Worm (Caenorhabditis elegans) whole organism, L1 larva: Measurements from ENCODE around the gene vps-36.

Experiments used
- C34B4.2 ChIP-seq: sonication (generic microtip); optimal IDR thresholded peaks from 2 replicates; lab custom pipeline; 2017; ENCODE audit warnings: mild to moderate bottlenecking, missing genetic modification characterization, missing compliant biosample characterization
- aha-1 ChIP-seq: fragments of 150-350 bp; optimal IDR thresholded peaks from 2 replicates; lab custom pipeline; 2014; ENCODE audit warnings: missing biosample characterization, missing genetic modification characterization
- aly-2 ChIP-seq: fragments of 150-350 bp; optimal IDR thresholded peaks from 2 replicates; lab custom pipeline; 2014; ENCODE audit warnings: missing biosample characterization, missing genetic modification characterization
- ama-1 ChIP-seq: fragments of 150-350 bp; optimal IDR thresholded peaks from 2 replicates; lab custom pipeline; 2014
- ceh-8 ChIP-seq: fragments of 200-800 bp; sonication (Bioruptor generic); optimal IDR thresholded peaks from 2 replicates; lab custom pipeline; 2018; ENCODE audit warnings: mild to moderate bottlenecking, missing genetic modification characterization, moderate library complexity, missing compliant biosample characterization
- ceh-82 ChIP-seq, 3 experiments: fragments of 150-350 bp in 1 of 3; sonication (generic microtip) in 2 of 3; optimal IDR thresholded peaks; 2 replicates each; lab custom pipeline; 2014 to 2017; ENCODE audit warnings: missing biosample characterization in 3 of 3, missing genetic modification characterization in 3 of 3
- ceh-88 ChIP-seq: fragments of 200-800 bp; sonication (Bioruptor generic); IDR thresholded peaks from 2 replicates; pipeline ENCODE4 v1.3.6; 2022; ENCODE audit warnings: missing genetic modification characterization, missing compliant biosample characterization
- ces-1 ChIP-seq: fragments of 150-350 bp; optimal IDR thresholded peaks from 2 replicates; lab custom pipeline; 2014; ENCODE audit warnings: missing biosample characterization, missing genetic modification reagents, missing genetic modification characterization
- efl-1 ChIP-seq, 4 experiments: fragments of 150-350 bp; optimal IDR thresholded peaks in 3 of 4; peaks in 1 of 4; 1 replicate in 1 of 4; 2 replicates in 3 of 4; lab custom pipeline; 2014; ENCODE audit warnings: missing biosample characterization in 2 of 4, missing genetic modification characterization in 2 of 4, missing genetic modification reagents in 2 of 4
- efl-3 ChIP-seq: fragments of 200-800 bp; sonication (Bioruptor generic); optimal IDR thresholded peaks from 2 replicates; lab custom pipeline; 2018; ENCODE audit warnings: mild to moderate bottlenecking, missing genetic modification characterization, missing compliant biosample characterization
- egl-27 ChIP-seq, 2 experiments: fragments of 150-350 bp in 1 of 2; sonication (generic microtip); optimal IDR thresholded peaks; 3 replicates each; lab custom pipeline; 2017 to 2018; ENCODE audit warnings: missing biosample characterization in 2 of 2, missing genetic modification characterization in 2 of 2, missing genetic modification reagents in 2 of 2
- fkh-10 ChIP-seq: sonication (generic microtip); optimal IDR thresholded peaks from 2 replicates; lab custom pipeline; 2017; ENCODE audit warnings: missing biosample characterization, missing genetic modification reagents, missing genetic modification characterization
- fkh-4 ChIP-seq: sonication (generic microtip); optimal IDR thresholded peaks from 2 replicates; lab custom pipeline; 2016; ENCODE audit warnings: missing compliant biosample characterization, missing genetic modification characterization, borderline replicate concordance
- fkh-8 ChIP-seq: sonication (generic microtip); optimal IDR thresholded peaks from 2 replicates; lab custom pipeline; 2016; ENCODE audit warnings: mild to moderate bottlenecking, missing genetic modification characterization, missing compliant biosample characterization
- fos-1 ChIP-seq: fragments of 150-350 bp; optimal IDR thresholded peaks from 2 replicates; lab custom pipeline; 2014; ENCODE audit warnings: missing biosample characterization, missing genetic modification characterization
- hlh-17 ChIP-seq: fragments of 200-800 bp; sonication (Bioruptor generic); optimal IDR thresholded peaks from 2 replicates; lab custom pipeline; 2018; ENCODE audit warnings: missing genetic modification characterization, mild to moderate bottlenecking, missing compliant biosample characterization, moderate library complexity, borderline replicate concordance
- irx-1 ChIP-seq: sonication (generic microtip); optimal IDR thresholded peaks from 2 replicates; lab custom pipeline; 2016; ENCODE audit warnings: missing genetic modification characterization, missing compliant biosample characterization
- lin-13 ChIP-seq: fragments of 150-350 bp; optimal IDR thresholded peaks from 2 replicates; lab custom pipeline; 2014; ENCODE audit warnings: missing biosample characterization, missing genetic modification reagents, missing genetic modification characterization
- lin-14 ChIP-seq: fragments of 200-800 bp; sonication (Bioruptor generic); optimal IDR thresholded peaks from 2 replicates; lab custom pipeline; 2018; ENCODE audit warnings: mild to moderate bottlenecking, missing genetic modification characterization, moderate library complexity, missing compliant biosample characterization
- lin-15B ChIP-seq: fragments of 150-350 bp; sonication (generic microtip); optimal IDR thresholded peaks from 3 replicates; lab custom pipeline; 2014; ENCODE audit warnings: missing biosample characterization, missing genetic modification characterization
- lin-35 ChIP-seq, 2 experiments: fragments of 150-350 bp; optimal IDR thresholded peaks; 2 replicates each; lab custom pipeline; 2014; ENCODE audit warnings: missing biosample characterization in 2 of 2, missing genetic modification characterization in 2 of 2, missing genetic modification reagents in 2 of 2
- lir-3 ChIP-seq: sonication (generic microtip); optimal IDR thresholded peaks from 2 replicates; lab custom pipeline; 2016; ENCODE audit warnings: mild to moderate bottlenecking, missing genetic modification characterization, moderate library complexity, missing compliant biosample characterization; ENCODE audit not compliant: poor library complexity
- lsy-2 ChIP-seq, 2 experiments: fragments of 150-350 bp; optimal IDR thresholded peaks; 2 replicates each; lab custom pipeline; 2014; ENCODE audit warnings: missing biosample characterization in 2 of 2, missing genetic modification characterization in 2 of 2
- mab-9 ChIP-seq: fragments of 200-800 bp; sonication (Bioruptor generic); IDR thresholded peaks from 2 replicates; pipeline ENCODE4 v1.3.6; 2022; ENCODE audit warnings: missing genetic modification reagents, missing genetic modification characterization, missing compliant biosample characterization
- mdl-1 ChIP-seq, 2 experiments: fragments of 150-350 bp; optimal IDR thresholded peaks; 2 replicates each; lab custom pipeline; 2014 to 2017; ENCODE audit warnings: missing biosample characterization in 2 of 2, missing genetic modification characterization in 2 of 2, inconsistent platforms in 1 of 2
- mef-2 ChIP-seq: fragments of 150-350 bp; optimal IDR thresholded peaks from 2 replicates; lab custom pipeline; 2014; ENCODE audit warnings: missing biosample characterization, missing genetic modification characterization
- mep-1 ChIP-seq: fragments of 150-350 bp; optimal IDR thresholded peaks from 2 replicates; lab custom pipeline; 2014; ENCODE audit warnings: missing biosample characterization, missing genetic modification characterization
- nhr-11 ChIP-seq: fragments of 150-350 bp; optimal IDR thresholded peaks from 2 replicates; lab custom pipeline; 2014; ENCODE audit warnings: missing biosample characterization, missing genetic modification characterization
- nhr-12 ChIP-seq: sonication (generic microtip); optimal IDR thresholded peaks from 2 replicates; lab custom pipeline; 2017; ENCODE audit warnings: missing biosample characterization, missing genetic modification characterization
- nhr-19 ChIP-seq: fragments of 200-800 bp; sonication (Bioruptor generic); conservative IDR thresholded peaks from 2 replicates; pipeline ENCODE4 v1.3.6; 2022; ENCODE audit warnings: missing genetic modification characterization, missing compliant biosample characterization
- nhr-20 ChIP-seq: sonication (generic microtip); optimal IDR thresholded peaks from 2 replicates; lab custom pipeline; 2016; ENCODE audit warnings: mild to moderate bottlenecking, missing genetic modification characterization, missing compliant biosample characterization
- nhr-237 ChIP-seq: fragments of 150-350 bp; optimal IDR thresholded peaks from 2 replicates; lab custom pipeline; 2014; ENCODE audit warnings: missing biosample characterization, missing genetic modification characterization
- nhr-28 ChIP-seq: fragments of 150-350 bp; optimal IDR thresholded peaks from 2 replicates; lab custom pipeline; 2014; ENCODE audit warnings: missing biosample characterization, missing genetic modification characterization
- nhr-47 ChIP-seq: sonication (generic microtip); optimal IDR thresholded peaks from 2 replicates; lab custom pipeline; 2016; ENCODE audit warnings: mild to moderate bottlenecking, missing genetic modification characterization, moderate library complexity, missing compliant biosample characterization
- nhr-71 ChIP-seq: sonication (generic microtip); optimal IDR thresholded peaks from 2 replicates; lab custom pipeline; 2016; ENCODE audit warnings: mild to moderate bottlenecking, missing genetic modification characterization, moderate library complexity, missing compliant biosample characterization
- nhr-76 ChIP-seq: sonication (generic microtip); optimal IDR thresholded peaks from 2 replicates; lab custom pipeline; 2017; ENCODE audit warnings: missing biosample characterization, missing genetic modification characterization
- nhr-84 ChIP-seq: sonication (generic microtip); optimal IDR thresholded peaks from 2 replicates; lab custom pipeline; 2017; ENCODE audit warnings: missing biosample characterization, missing genetic modification characterization
- nhr-85 ChIP-seq: sonication (generic microtip); peaks from one replicate; lab custom pipeline; 2016; ENCODE audit warnings: missing genetic modification characterization, inconsistent platforms, missing compliant biosample characterization
- nhr-90 ChIP-seq: sonication (generic microtip); optimal IDR thresholded peaks from 2 replicates; lab custom pipeline; 2016; ENCODE audit warnings: mild to moderate bottlenecking, missing genetic modification characterization, missing compliant biosample characterization; ENCODE audit not compliant: poor library complexity
- pax-3 ChIP-seq: fragments of 200-800 bp; sonication (Bioruptor generic); optimal IDR thresholded peaks from 2 replicates; lab custom pipeline; 2018; ENCODE audit warnings: mild to moderate bottlenecking, missing genetic modification characterization, moderate library complexity, missing compliant biosample characterization
- skn-1 ChIP-seq: fragments of 150-350 bp; optimal IDR thresholded peaks from 2 replicates; lab custom pipeline; 2014; ENCODE audit warnings: missing biosample characterization, missing genetic modification characterization
- snu-23 ChIP-seq: sonication (generic microtip); optimal IDR thresholded peaks from 2 replicates; lab custom pipeline; 2016; ENCODE audit warnings: missing genetic modification characterization, missing compliant biosample characterization
- sox-4 ChIP-seq: sonication (generic microtip); optimal IDR thresholded peaks from 2 replicates; lab custom pipeline; 2016; ENCODE audit warnings: missing genetic modification characterization, missing compliant biosample characterization
- sptf-1 ChIP-seq: fragments of 150-350 bp; optimal IDR thresholded peaks from 2 replicates; lab custom pipeline; 2014; ENCODE audit warnings: missing biosample characterization, missing genetic modification characterization
- sup-37 ChIP-seq: fragments of 200-800 bp; sonication (Bioruptor generic); optimal IDR thresholded peaks from 2 replicates; lab custom pipeline; 2018; ENCODE audit warnings: mild to moderate bottlenecking, missing genetic modification characterization, missing compliant biosample characterization
- tlp-1 ChIP-seq: fragments of 150-350 bp; optimal IDR thresholded peaks from 2 replicates; lab custom pipeline; 2014; ENCODE audit warnings: missing biosample characterization, missing genetic modification characterization
- unc-30 ChIP-seq: sonication (generic microtip); optimal IDR thresholded peaks from 2 replicates; lab custom pipeline; 2017; ENCODE audit warnings: missing biosample characterization, missing genetic modification characterization
- zag-1 ChIP-seq: fragments of 150-350 bp; optimal IDR thresholded peaks from 2 replicates; lab custom pipeline; 2014; ENCODE audit warnings: missing biosample characterization, missing genetic modification characterization
- ztf-11 ChIP-seq, 2 experiments: sonication (generic microtip); optimal IDR thresholded peaks; 2 replicates each; lab custom pipeline; 2016 to 2017; ENCODE audit warnings: missing genetic modification characterization in 2 of 2, missing biosample characterization in 1 of 2, missing compliant biosample characterization in 1 of 2
- ztf-4 ChIP-seq: fragments of 150-350 bp; optimal IDR thresholded peaks from 2 replicates; lab custom pipeline; 2014; ENCODE audit warnings: missing biosample characterization, missing genetic modification characterization

Gene vps-36

DNA sequence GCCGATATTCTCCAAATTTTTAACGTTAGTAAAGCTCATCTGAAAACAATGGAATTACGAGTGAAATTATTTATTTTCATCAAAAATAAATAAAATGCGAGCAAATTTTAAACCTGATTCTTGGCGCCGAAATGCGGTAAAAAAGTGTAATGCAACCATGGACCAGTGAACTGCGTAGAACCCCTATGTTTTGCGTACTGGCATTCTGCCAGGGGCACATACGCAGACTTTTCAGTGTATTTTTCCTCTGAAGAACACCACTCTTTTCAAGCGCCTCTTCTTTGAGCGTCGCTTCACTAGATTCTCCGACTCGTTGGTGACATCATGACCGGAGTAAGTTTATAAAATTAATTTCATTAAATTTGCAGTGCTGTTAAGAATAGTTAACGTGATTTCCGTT, 5.0 kb upstream of the vps-36 start, which contains the start of the genes ctf-4 and eef-1G (continued):
- TF ChIP-seq ceh-82 (tag; optimal IDR thresholded peaks at IDR 0.05; lab: Kevin White, UChicago) (peak; percentile 88 to 98 (median 94)), nhr-19 (GFP tag; lab: Robert Waterston, UW) (peak; percentile 99), C34B4.2 (tag; lab: Kevin White, UChicago) (no peak), mef-2 (peak; percentile 48), irx-1 (peak; percentile 90), mab-9 (GFP tag; lab: Robert Waterston, UW) (peak; percentile 86), ceh-8 (peak; percentile 72), lir-3 (tag; lab: Kevin White, UChicago) (peak; percentile 81)

DNA sequence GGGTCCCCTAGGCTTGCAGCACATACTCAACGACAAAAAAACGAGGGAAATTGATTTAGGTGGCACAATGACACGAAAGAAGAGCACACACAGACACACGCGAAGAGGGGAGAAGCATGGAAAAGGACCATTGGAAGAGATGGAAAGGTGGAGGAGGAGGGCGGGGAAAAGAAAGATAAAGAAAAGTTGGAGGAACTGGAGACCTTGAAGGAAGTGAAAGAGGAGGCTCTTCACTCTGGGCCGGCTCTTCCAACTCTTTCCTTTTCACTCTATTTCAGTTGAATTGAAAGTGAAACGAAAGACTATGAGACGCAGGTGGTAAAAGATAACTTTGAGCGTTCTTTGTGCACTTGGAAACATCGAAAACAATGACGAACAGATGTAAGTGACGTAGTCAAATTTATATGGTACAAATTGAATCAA, 990 bp upstream of the vps-36 start:
- peak; percentile 46 to 61 for TF ChIP-seq lsy-2 (tag; optimal IDR thresholded peaks at IDR 0.05; lab: Kevin White, UChicago)
- TF ChIP-seq sox-4 (tag; lab: Kevin White, UChicago): no peak
- no peak for TF ChIP-seq mep-1
- no peak for TF ChIP-seq nhr-28 (tag; lab: Kevin White, UChicago)
- peak; percentile 59 for TF ChIP-seq lir-3 (tag; lab: Kevin White, UChicago)
- TF ChIP-seq fkh-4 (tag; lab: Kevin White, UChicago): peak; percentile 68
- TF ChIP-seq efl-1 (optimal IDR thresholded peaks at IDR 0.05; lab: Kevin White, UChicago): peak; percentile 26 to 49
- TF ChIP-seq efl-1 (GFP tag; optimal IDR thresholded peaks at IDR 0.05 in 1 of 2; lab: Kevin White, UChicago): peak; percentile 22 to 94
- TF ChIP-seq ceh-82 (tag; optimal IDR thresholded peaks at IDR 0.05; lab: Kevin White, UChicago): peak in 1 of 3 experiments; percentile 25
- peak; percentile 63 for TF ChIP-seq fkh-10
- peak; percentile 69 for TF ChIP-seq fkh-8 (tag; lab: Kevin White, UChicago)
- TF ChIP-seq fos-1 (tag; lab: Kevin White, UChicago): no peak
- no peak for TF ChIP-seq hlh-17
- TF ChIP-seq mdl-1 (tag; optimal IDR thresholded peaks at IDR 0.05; lab: Kevin White, UChicago): peak in 1 of 2 experiments; percentile 53
- no peak for TF ChIP-seq nhr-11 (tag; lab: Kevin White, UChicago)
- TF ChIP-seq aha-1 (tag; lab: Kevin White, UChicago): no peak
- no peak for TF ChIP-seq ama-1
- peak; percentile 70 for TF ChIP-seq nhr-85 (tag; lab: Kevin White, UChicago)
- TF ChIP-seq nhr-76: no peak
- peak; percentile 5 for TF ChIP-seq sup-37 (GFP tag; lab: Kevin White, UChicago)
- TF ChIP-seq pax-3 (tag; lab: Kevin White, UChicago): no peak
- TF ChIP-seq nhr-90 (tag; lab: Kevin White, UChicago): peak; percentile 9
- TF ChIP-seq aly-2 (tag; lab: Kevin White, UChicago): no peak
- peak; percentile 62 to 64 for TF ChIP-seq lin-35 (GFP tag; optimal IDR thresholded peaks at IDR 0.05; lab: Kevin White, UChicago)
- 0 out of 2 replicates have a peak, but pooled peaks have one; percentile 37 for TF ChIP-seq mab-9 (GFP tag; lab: Robert Waterston, UW)
- TF ChIP-seq tlp-1 (tag; lab: Kevin White, UChicago): no peak
- TF ChIP-seq lin-14 (GFP tag; lab: Kevin White, UChicago): peak; percentile 96
- TF ChIP-seq ces-1 (GFP tag; lab: Kevin White, UChicago): peak; percentile 64
- TF ChIP-seq lin-13: no peak
- TF ChIP-seq snu-23 (GFP tag; lab: Kevin White, UChicago): peak; percentile 85
- TF ChIP-seq ceh-88 (GFP tag; lab: Robert Waterston, UW): no peak
- peak in 1 of 2 experiments; percentile 44 for TF ChIP-seq egl-27 (tag; optimal IDR thresholded peaks at IDR 0.05; lab: Kevin White, UChicago)
- TF ChIP-seq C34B4.2 (tag; lab: Kevin White, UChicago): no peak
- peak; percentile 72 for TF ChIP-seq irx-1
- TF ChIP-seq nhr-19 (GFP tag; lab: Robert Waterston, UW): peak; percentile 99
- TF ChIP-seq ztf-4 (tag; lab: Kevin White, UChicago): peak; percentile 61
- no peak for TF ChIP-seq sptf-1
- TF ChIP-seq unc-30 (tag; lab: Kevin White, UChicago): no peak
- no peak for TF ChIP-seq zag-1 (tag; lab: Kevin White, UChicago)
- TF ChIP-seq nhr-237 (tag; lab: Kevin White, UChicago): no peak
- no peak for TF ChIP-seq nhr-12 (tag; lab: Kevin White, UChicago)
- TF ChIP-seq ztf-11 (tag; optimal IDR thresholded peaks at IDR 0.05; lab: Kevin White, UChicago): peak in 1 of 2 experiments; percentile 18
- no peak for TF ChIP-seq nhr-84 (tag; lab: Kevin White, UChicago)
- TF ChIP-seq efl-3: no peak
- peak; percentile 69 for TF ChIP-seq nhr-20 (tag; lab: Kevin White, UChicago)
- TF ChIP-seq nhr-71: peak; percentile 92
- peak; percentile 73 for TF ChIP-seq nhr-47 (tag; lab: Kevin White, UChicago)
- no peak for TF ChIP-seq lin-15B
- TF ChIP-seq skn-1: peak; percentile 37
